Worm (Caenorhabditis elegans) whole organism, young adult: ENCODE data around the gene madf-4.
A peak's percentile ranks its signal among the peaks of the same experiment; 100 is the strongest.

Source experiments
- B0261.1 ChIP-seq: sonication (generic microtip); optimal IDR thresholded peaks from 2 replicates; lab custom pipeline; 2016; ENCODE audit warnings: mild to moderate bottlenecking, missing genetic modification characterization, moderate library complexity, missing compliant biosample characterization
- F22D6.2 ChIP-seq: sonication (generic microtip); optimal IDR thresholded peaks from 2 replicates; lab custom pipeline; 2016; ENCODE audit warnings: mild to moderate bottlenecking, missing genetic modification characterization, missing compliant biosample characterization
- F57C9.4 ChIP-seq: sonication (generic microtip); optimal IDR thresholded peaks from 2 replicates; lab custom pipeline; 2017; ENCODE audit warnings: mild to moderate bottlenecking, missing genetic modification characterization, missing compliant biosample characterization
- K11D2.4 ChIP-seq: fragments of 200-800 bp; sonication (Bioruptor generic); IDR thresholded peaks from 2 replicates; pipeline ENCODE4 v1.3.6; 2022; ENCODE audit warnings: missing genetic modification reagents, missing genetic modification characterization, missing compliant biosample characterization
- Y95B8A.8 ChIP-seq: fragments of 200-800 bp; sonication (Bioruptor generic); IDR thresholded peaks from 2 replicates; pipeline ENCODE4 v1.3.6; 2022; ENCODE audit warnings: missing genetic modification reagents, missing genetic modification characterization, missing compliant biosample characterization
- ama-1 ChIP-seq, 3 experiments: fragments of 150-350 bp in 1 of 3; sonication (generic microtip) in 2 of 3; optimal IDR thresholded peaks; 2 replicates each; lab custom pipeline; 2014 to 2018; ENCODE audit warnings: missing biosample characterization in 2 of 3, missing genetic modification characterization in 2 of 3, missing genetic modification reagents in 2 of 3
- attf-5 ChIP-seq: fragments of 200-800 bp; sonication (Bioruptor generic); optimal IDR thresholded peaks from 2 replicates; lab custom pipeline; 2018; ENCODE audit warnings: mild to moderate bottlenecking, missing genetic modification characterization, missing compliant biosample characterization
- bed-1 ChIP-seq: fragments of 200-800 bp; sonication (Bioruptor generic); IDR thresholded peaks from 2 replicates; pipeline ENCODE4 v1.3.6; 2022; ENCODE audit warnings: missing genetic modification reagents, missing genetic modification characterization, missing compliant biosample characterization
- ccch-3 ChIP-seq: fragments of 200-800 bp; sonication (Bioruptor generic); optimal IDR thresholded peaks from 2 replicates; lab custom pipeline; 2018; ENCODE audit warnings: mild to moderate bottlenecking, missing genetic modification characterization, missing compliant biosample characterization
- ceh-27 ChIP-seq: fragments of 200-800 bp; sonication (Bioruptor generic); optimal IDR thresholded peaks from 2 replicates; lab custom pipeline; 2018; ENCODE audit warnings: mild to moderate bottlenecking, missing genetic modification characterization, moderate library complexity, missing compliant biosample characterization
- ceh-79 ChIP-seq: sonication (generic microtip); optimal IDR thresholded peaks from 2 replicates; lab custom pipeline; 2017; ENCODE audit warnings: mild to moderate bottlenecking, missing genetic modification characterization, missing compliant biosample characterization
- dox-1 ChIP-seq: fragments of 200-800 bp; sonication (Bioruptor generic); IDR thresholded peaks from 2 replicates; pipeline ENCODE4 v1.3.6; 2022; ENCODE audit warnings: missing genetic modification reagents, missing genetic modification characterization, missing compliant biosample characterization
- egl-18 ChIP-seq: fragments of 200-800 bp; sonication (Bioruptor generic); IDR thresholded peaks from 2 replicates; pipeline ENCODE4 v1.3.6; 2022; ENCODE audit warnings: missing genetic modification reagents, missing genetic modification characterization, missing compliant biosample characterization
- egl-44 ChIP-seq: fragments of 200-800 bp; sonication (Bioruptor generic); IDR thresholded peaks from 2 replicates; pipeline ENCODE4 v1.3.6; 2022; ENCODE audit warnings: missing genetic modification reagents, missing genetic modification characterization, missing compliant biosample characterization
- egrh-3 ChIP-seq: fragments of 200-800 bp; sonication (Bioruptor generic); IDR thresholded peaks from 2 replicates; pipeline ENCODE4 v1.3.6; 2022; ENCODE audit warnings: missing genetic modification reagents, missing genetic modification characterization, missing compliant biosample characterization
- him-1 ChIP-seq: sonication (generic microtip); optimal IDR thresholded peaks from 2 replicates; lab custom pipeline; 2016; ENCODE audit warnings: missing genotype, missing genetic modification reagents, missing genetic modification characterization, missing compliant biosample characterization
- hlh-12 ChIP-seq: sonication (generic microtip); optimal IDR thresholded peaks from 2 replicates; lab custom pipeline; 2016; ENCODE audit warnings: missing genetic modification characterization, missing compliant biosample characterization
- hmg-20 ChIP-seq: fragments of 200-800 bp; sonication (Bioruptor generic); IDR thresholded peaks from 2 replicates; pipeline ENCODE4 v1.3.6; 2022; ENCODE audit warnings: missing genetic modification reagents, missing genetic modification characterization, missing compliant biosample characterization
- hsf-1 ChIP-seq: fragments of 200-800 bp; sonication (Bioruptor generic); IDR thresholded peaks from 2 replicates; pipeline ENCODE4 v1.3.6; 2022; ENCODE audit warnings: missing genetic modification reagents, missing genetic modification characterization, missing compliant biosample characterization
- lag-1 ChIP-seq: fragments of 200-800 bp; sonication (Bioruptor generic); IDR thresholded peaks from 2 replicates; pipeline ENCODE4 v1.3.6; 2022; ENCODE audit warnings: missing genetic modification reagents, missing genetic modification characterization, missing compliant biosample characterization
- lin-26 ChIP-seq: fragments of 200-800 bp; sonication (Bioruptor generic); IDR thresholded peaks from 2 replicates; pipeline ENCODE4 v1.3.6; 2022; ENCODE audit warnings: missing genetic modification reagents, missing genetic modification characterization, missing compliant biosample characterization
- lin-35 ChIP-seq, 3 experiments: fragments of 150-350 bp in 2 of 3; sonication (generic microtip) in 1 of 3; optimal IDR thresholded peaks; 2 replicates each; lab custom pipeline; 2014 to 2018; ENCODE audit warnings: missing biosample characterization in 3 of 3, missing genetic modification characterization in 3 of 3, missing genetic modification reagents in 3 of 3
- lin-54 ChIP-seq: fragments of 200-800 bp; sonication (Bioruptor generic); optimal IDR thresholded peaks from 2 replicates; lab custom pipeline; 2018; ENCODE audit warnings: mild to moderate bottlenecking, missing genetic modification characterization, missing compliant biosample characterization
- lsl-1 ChIP-seq: fragments of 200-800 bp; sonication (Bioruptor generic); optimal IDR thresholded peaks from 2 replicates; lab custom pipeline; 2018; ENCODE audit warnings: mild to moderate bottlenecking, missing genetic modification characterization, moderate library complexity, missing compliant biosample characterization
- madf-10 ChIP-seq: sonication (generic microtip); optimal IDR thresholded peaks from 2 replicates; lab custom pipeline; 2016; ENCODE audit warnings: mild to moderate bottlenecking, missing genetic modification characterization, missing compliant biosample characterization
- mxl-1 ChIP-seq: sonication (generic microtip); optimal IDR thresholded peaks from 2 replicates; lab custom pipeline; 2016; ENCODE audit warnings: missing genetic modification characterization, missing compliant biosample characterization
- nhr-120 ChIP-seq: fragments of 200-800 bp; sonication (Bioruptor generic); IDR thresholded peaks from 2 replicates; pipeline ENCODE4 v1.3.6; 2022; ENCODE audit warnings: missing genetic modification characterization, missing compliant biosample characterization
- pha-4 ChIP-seq: fragments of 150-350 bp; sonication (generic microtip); optimal IDR thresholded peaks from 2 replicates; lab custom pipeline; 2014; ENCODE audit warnings: missing biosample characterization, missing genetic modification reagents, missing genetic modification characterization
- rcor-1 ChIP-seq: fragments of 200-800 bp; sonication (Bioruptor generic); IDR thresholded peaks from 2 replicates; pipeline ENCODE4 v1.3.6; 2022; ENCODE audit warnings: missing genetic modification reagents, missing genetic modification characterization, missing compliant biosample characterization
- rec-8 ChIP-seq, 2 experiments: sonication (generic microtip); optimal IDR thresholded peaks; 2 replicates each; lab custom pipeline; 2016; ENCODE audit warnings: mild to moderate bottlenecking in 2 of 2, missing genetic modification characterization in 2 of 2, missing genetic modification reagents in 2 of 2, missing genotype in 2 of 2, missing biosample characterization in 1 of 2, missing compliant biosample characterization in 1 of 2, moderate library complexity in 1 of 2
- repo-1 ChIP-seq: sonication (generic microtip); optimal IDR thresholded peaks from 2 replicates; lab custom pipeline; 2017; ENCODE audit warnings: mild to moderate bottlenecking, missing genetic modification characterization, missing compliant biosample characterization
- rpc-1 ChIP-seq, 2 experiments: fragments of 150-350 bp in 1 of 2; sonication (generic microtip) in 1 of 2; optimal IDR thresholded peaks; 2 replicates each; lab custom pipeline; 2014 to 2018; ENCODE audit warnings: missing biosample characterization in 1 of 2, missing genetic modification characterization in 1 of 2, missing genetic modification reagents in 1 of 2, missing genotype in 1 of 2
- sdz-38 ChIP-seq: sonication (generic microtip); optimal IDR thresholded peaks from 2 replicates; lab custom pipeline; 2016; ENCODE audit warnings: missing genotype, missing genetic modification characterization, missing compliant biosample characterization
- snpc-1.1 ChIP-seq: sonication (generic microtip); optimal IDR thresholded peaks from 2 replicates; lab custom pipeline; 2017; ENCODE audit warnings: missing genetic modification characterization, mild to moderate bottlenecking, missing compliant biosample characterization, antibody characterized with exemption, moderate library complexity, missing genotype, missing genetic modification reagents; ENCODE audit not compliant: insufficient read depth
- snpc-1.3 ChIP-seq: sonication (generic microtip); optimal IDR thresholded peaks from 2 replicates; lab custom pipeline; 2017; ENCODE audit warnings: missing genetic modification characterization, mild to moderate bottlenecking, missing compliant biosample characterization, antibody characterized with exemption, moderate library complexity, missing genotype, missing genetic modification reagents; ENCODE audit not compliant: insufficient read depth
- somi-1 ChIP-seq: fragments of 200-800 bp; sonication (Bioruptor generic); optimal IDR thresholded peaks from 2 replicates; lab custom pipeline; 2018; ENCODE audit warnings: mild to moderate bottlenecking, missing genetic modification characterization, missing compliant biosample characterization
- sptf-2 ChIP-seq: fragments of 200-800 bp; sonication (Bioruptor generic); optimal IDR thresholded peaks from 2 replicates; lab custom pipeline; 2018; ENCODE audit warnings: mild to moderate bottlenecking, missing genetic modification characterization, missing compliant biosample characterization
- unc-130 ChIP-seq: sonication (generic microtip); optimal IDR thresholded peaks from 2 replicates; lab custom pipeline; 2016; ENCODE audit warnings: missing genetic modification reagents, missing genetic modification characterization, missing compliant biosample characterization
- xnd-1 ChIP-seq: sonication (generic microtip); optimal IDR thresholded peaks from 2 replicates; lab custom pipeline; 2016; ENCODE audit warnings: missing genotype, missing genetic modification reagents, missing genetic modification characterization, missing compliant biosample characterization
- zfh-2 ChIP-seq: fragments of 200-800 bp; sonication (Bioruptor generic); conservative IDR thresholded peaks from 2 replicates; pipeline ENCODE4 v1.3.6; 2022; ENCODE audit warnings: missing genetic modification reagents, missing genetic modification characterization, missing compliant biosample characterization
- ztf-18 ChIP-seq: sonication (generic microtip); optimal IDR thresholded peaks from 2 replicates; lab custom pipeline; 2016; ENCODE audit warnings: missing genotype, mild to moderate bottlenecking, missing genetic modification characterization, missing compliant biosample characterization
- ztf-22 ChIP-seq: fragments of 200-800 bp; sonication (Bioruptor generic); optimal IDR thresholded peaks from 2 replicates; lab custom pipeline; 2018; ENCODE audit warnings: mild to moderate bottlenecking, missing genetic modification characterization, moderate library complexity, missing compliant biosample characterization
- ztf-28 ChIP-seq: fragments of 200-800 bp; sonication (Bioruptor generic); IDR thresholded peaks from 2 replicates; pipeline ENCODE4 v1.3.6; 2022; ENCODE audit warnings: missing genetic modification reagents, missing genetic modification characterization, missing compliant biosample characterization

madf-4 gene

DNA sequence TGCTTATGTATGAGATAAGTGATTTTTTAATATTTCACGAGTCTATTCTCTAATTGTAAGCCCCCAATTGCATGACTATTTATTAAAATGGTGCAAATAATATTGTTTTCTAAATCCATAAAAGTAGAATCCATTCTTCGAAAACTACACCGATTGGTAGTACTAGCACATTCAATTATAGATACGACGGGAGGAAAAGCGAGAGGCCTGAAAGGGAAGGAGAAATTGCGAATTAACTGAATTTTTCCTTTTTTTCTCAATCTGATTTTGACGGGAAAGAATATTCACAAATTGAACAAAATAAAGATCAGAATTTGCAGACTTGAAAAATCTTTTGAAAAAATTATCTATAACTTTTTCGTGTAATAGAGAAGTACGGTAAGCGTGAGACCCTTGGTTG is 14.9 kb upstream of the madf-4 start (continued):
- no peak for TF ChIP-seq somi-1 (GFP tag; lab: Kevin White, UChicago)
- no peak for TF ChIP-seq xnd-1 (tag; lab: Kevin White, UChicago)

DNA sequence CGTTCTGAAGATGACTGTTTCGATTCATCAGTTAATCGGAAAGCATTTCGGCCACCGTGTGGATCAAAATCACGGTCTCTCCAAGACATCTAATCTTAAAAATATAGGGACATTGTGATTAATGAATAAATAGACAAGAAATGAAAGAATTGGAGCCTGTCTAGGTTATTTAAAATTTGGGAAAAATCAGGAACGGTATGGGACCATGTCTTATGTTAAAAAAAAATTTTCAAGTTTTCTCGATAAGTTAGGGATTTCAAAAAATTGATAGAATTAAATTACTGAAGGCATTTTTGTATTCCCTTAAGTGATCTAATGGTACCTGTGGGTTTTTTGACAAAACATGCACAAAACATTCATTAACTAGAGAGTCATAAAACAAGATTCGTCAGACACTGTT is 13.8 kb upstream of the madf-4 start, which contains the start of gene unc-41:
Gene unc-41 (minus strand): TSS at position 101 of the 400 bp plus-strand sequence.
- TF ChIP-seq nhr-120 (no peak), snpc-1.1 (tag; lab: Kevin White, UChicago) (no peak), ztf-28 (GFP tag; lab: Robert Waterston, UW) (no peak), dox-1 (no peak), ztf-22 (GFP tag; lab: Kevin White, UChicago) (no peak), snpc-1.3 (no peak), F22D6.2 (tag; lab: Kevin White, UChicago) (no peak), rpc-1 (optimal IDR thresholded peaks at IDR 0.05; lab: Kevin White, UChicago) (no peak), rpc-1 (tag; optimal IDR thresholded peaks at IDR 0.05; lab: Kevin White, UChicago) (no peak), K11D2.4 (GFP tag; lab: Robert Waterston, UW) (no peak), sdz-38 (no peak), lin-54 (GFP tag; lab: Kevin White, UChicago) (no peak), egl-44 (GFP tag; lab: Robert Waterston, UW) (no peak), lsl-1 (GFP tag; lab: Kevin White, UChicago) (no peak)

DNA sequence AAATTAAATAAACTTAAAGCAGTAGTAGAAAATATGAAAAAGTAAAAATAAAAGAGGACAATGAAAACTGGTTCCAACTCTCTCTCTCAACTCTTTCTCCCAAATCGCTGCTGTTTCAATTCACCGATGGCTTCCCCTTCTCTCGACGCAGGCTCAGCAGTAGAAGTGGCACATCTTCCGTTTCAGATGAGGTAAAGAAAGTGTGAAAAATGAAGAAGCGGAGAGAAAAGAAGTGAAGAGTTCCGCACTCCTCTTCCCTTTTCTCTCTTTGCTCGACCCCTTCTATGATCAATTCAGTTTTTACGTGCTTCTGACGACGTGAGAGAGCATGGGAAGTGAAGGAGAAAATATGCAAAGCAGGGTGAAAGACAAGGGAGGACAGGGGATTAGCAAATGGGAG is 12.0 kb upstream of the madf-4 start:
- TF ChIP-seq somi-1 (GFP tag; lab: Kevin White, UChicago): no peak
- no peak for TF ChIP-seq ceh-79 (tag; lab: Kevin White, UChicago)
- TF ChIP-seq F57C9.4: no peak
- TF ChIP-seq rec-8 (tag; optimal IDR thresholded peaks at IDR 0.05; lab: Kevin White, UChicago): no peak
- TF ChIP-seq Y95B8A.8 (GFP tag; lab: Robert Waterston, UW): no peak
- TF ChIP-seq attf-5 (GFP tag; lab: Kevin White, UChicago): no peak
- 0 out of 2 replicates have a peak, but pooled peaks have one; percentile 21 for TF ChIP-seq zfh-2
- no peak for TF ChIP-seq ztf-18 (tag; lab: Kevin White, UChicago)
- no peak for TF ChIP-seq rcor-1
- TF ChIP-seq repo-1 (tag; lab: Kevin White, UChicago): no peak
- no peak for TF ChIP-seq lin-54 (GFP tag; lab: Kevin White, UChicago)
- no peak for TF ChIP-seq hmg-20 (GFP tag; lab: Robert Waterston, UW)
- TF ChIP-seq lin-26 (GFP tag; lab: Robert Waterston, UW): no peak
- 0 out of 2 replicates have a peak, but pooled peaks have one; percentile 31 for TF ChIP-seq hsf-1 (GFP tag; lab: Robert Waterston, UW)
- no peak for TF ChIP-seq ztf-28 (GFP tag; lab: Robert Waterston, UW)

DNA sequence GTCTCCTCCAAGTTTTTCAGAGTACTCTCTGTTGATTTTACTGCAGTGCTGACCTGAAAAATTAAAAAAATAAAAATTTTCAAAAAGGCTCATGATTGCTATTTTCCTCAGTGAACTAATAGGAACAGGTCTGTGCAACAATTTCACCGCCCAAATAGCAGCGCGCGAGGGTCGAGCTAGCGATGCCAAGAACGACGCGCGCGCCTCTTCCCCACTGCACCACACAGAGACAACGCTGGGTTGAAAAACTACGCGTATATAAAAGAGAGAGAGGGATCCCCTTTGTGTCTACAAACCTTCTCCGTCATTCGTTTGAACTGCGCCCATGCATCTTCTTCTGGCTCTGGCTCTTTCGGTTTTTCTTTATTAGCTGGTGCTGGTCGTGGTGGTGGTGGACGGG is 7.8 kb upstream of the madf-4 start:
- TF ChIP-seq dox-1 (peak; percentile 87), unc-130 (GFP tag; lab: Kevin White, UChicago) (peak; percentile 76), lin-35 (GFP tag; optimal IDR thresholded peaks at IDR 0.05; lab: Kevin White, UChicago) (peak in 2 of 3 experiments; percentile 35 to 70), ceh-27 (peak; percentile 78), madf-10 (peak; percentile 85), lag-1 (GFP tag; lab: Robert Waterston, UW) (no peak), ccch-3 (GFP tag; lab: Kevin White, UChicago) (peak; percentile 49), him-1 (tag; lab: Kevin White, UChicago) (peak; percentile 97), mxl-1 (tag; lab: Kevin White, UChicago) (peak; percentile 98), pha-4 (no peak), ama-1 (optimal IDR thresholded peaks at IDR 0.05; lab: Kevin White, UChicago) (no peak), ama-1 (GFP tag; optimal IDR thresholded peaks at IDR 0.05; lab: Kevin White, UChicago) (peak; percentile 85 to 94), bed-1 (GFP tag; lab: Robert Waterston, UW) (peak; percentile 94), sptf-2 (GFP tag; lab: Kevin White, UChicago) (peak; percentile 97), zfh-2 (peak; percentile 92), B0261.1 (peak; percentile 96), egrh-3 (peak; percentile 63), hlh-12 (tag; lab: Kevin White, UChicago) (peak; percentile 74), ceh-79 (tag; lab: Kevin White, UChicago) (peak; percentile 94), egl-18 (GFP tag; lab: Robert Waterston, UW) (0 out of 2 replicates have a peak, but pooled peaks have one; percentile 60)
